Fruit fly (Drosophila melanogaster) whole organism, embryonic: ENCODE measurements around the gene CG5435.
A peak's percentile ranks its signal among the peaks of the same experiment; 100 is the strongest.

Experiments
- Blimp-1 ChIP-seq: fragments of 200-800 bp; sonication (Bioruptor generic); optimal IDR thresholded peaks from 3 replicates; lab custom pipeline; 2018; ENCODE audit warnings: missing biosample characterization, missing genetic modification characterization, mild to moderate bottlenecking, moderate library complexity, missing genetic modification reagents
- BtbVII ChIP-seq: fragments of 200-800 bp; sonication (Bioruptor generic); optimal IDR thresholded peaks from 3 replicates; lab custom pipeline; 2017; ENCODE audit warnings: missing biosample characterization, mild to moderate bottlenecking, missing genetic modification characterization
- CG10462 ChIP-seq: fragments of 200-800 bp; sonication (Bioruptor generic); optimal IDR thresholded peaks from 2 replicates; lab custom pipeline; 2016; ENCODE audit warnings: missing biosample characterization, missing genetic modification characterization
- CG13624 ChIP-seq: fragments of 200-800 bp; sonication (Bioruptor generic); optimal IDR thresholded peaks from 2 replicates; lab custom pipeline; 2016; ENCODE audit warnings: missing biosample characterization, missing genetic modification characterization
- CG15073 ChIP-seq: fragments of 200-800 bp; sonication (Bioruptor generic); optimal IDR thresholded peaks from 2 replicates; lab custom pipeline; 2016; ENCODE audit warnings: missing biosample characterization, missing genetic modification characterization
- CG1603 ChIP-seq: fragments of 200-800 bp; sonication (Bioruptor generic); optimal IDR thresholded peaks from 2 replicates; lab custom pipeline; 2019; ENCODE audit warnings: missing biosample characterization, mild to moderate bottlenecking, missing genetic modification characterization, moderate library complexity
- CG16779 ChIP-seq: fragments of 200-800 bp; sonication (Bioruptor generic); IDR thresholded peaks from 2 replicates; pipeline ENCODE4 v1.3.6; 2022; ENCODE audit warnings: missing biosample characterization, missing genetic modification characterization
- CG17359 ChIP-seq: fragments of 200-800 bp; sonication (Bioruptor generic); optimal IDR thresholded peaks from 3 replicates; lab custom pipeline; 2018; ENCODE audit warnings: missing biosample characterization, mild to moderate bottlenecking, missing genetic modification characterization, moderate library complexity
- CG17361 ChIP-seq: fragments of 200-800 bp; sonication (Bioruptor generic); IDR thresholded peaks from 3 replicates; pipeline ENCODE4 v1.3.6; 2022; ENCODE audit warnings: missing biosample characterization, missing genetic modification characterization
- CG2120 ChIP-seq: fragments of 200-800 bp; sonication (Bioruptor generic); optimal IDR thresholded peaks from 3 replicates; lab custom pipeline; 2016; ENCODE audit warnings: missing biosample characterization, missing genetic modification characterization
- CG32772 ChIP-seq: fragments of 200-800 bp; sonication (Bioruptor generic); IDR thresholded peaks from 2 replicates; pipeline ENCODE4 v1.3.6; 2022; ENCODE audit warnings: missing biosample characterization, missing genetic modification characterization
- CG4328 ChIP-seq: fragments of 200-800 bp; sonication (Bioruptor generic); optimal IDR thresholded peaks from 3 replicates; lab custom pipeline; 2017; ENCODE audit warnings: missing biosample characterization, missing genetic modification reagents, missing genetic modification characterization
- CG5180 ChIP-seq: fragments of 200-800 bp; sonication (Bioruptor generic); optimal IDR thresholded peaks from 3 replicates; lab custom pipeline; 2017; ENCODE audit warnings: missing biosample characterization, missing genetic modification characterization, mild to moderate bottlenecking, moderate library complexity, missing genetic modification reagents
- CG5245 ChIP-seq: fragments of 200-800 bp; sonication (Bioruptor generic); optimal IDR thresholded peaks from 3 replicates; lab custom pipeline; 2016; ENCODE audit warnings: missing biosample characterization, missing genetic modification characterization
- CG6689 ChIP-seq: fragments of 200-800 bp; sonication (Bioruptor generic); IDR thresholded peaks from 2 replicates; pipeline ENCODE4 v1.3.6; 2022; ENCODE audit warnings: missing biosample characterization, missing genetic modification characterization
- CG7745 ChIP-seq: fragments of 200-800 bp; sonication (Bioruptor generic); optimal IDR thresholded peaks from 2 replicates; lab custom pipeline; 2018; ENCODE audit warnings: missing biosample characterization, mild to moderate bottlenecking, missing genetic modification characterization, moderate library complexity
- Dip3 ChIP-seq: fragments of 200-800 bp; sonication (Bioruptor generic); optimal IDR thresholded peaks from 3 replicates; lab custom pipeline; 2016; ENCODE audit warnings: missing biosample characterization, missing genetic modification characterization
- Gug ChIP-seq: fragments of 200-800 bp; sonication (Bioruptor generic); IDR thresholded peaks from 4 replicates; pipeline ENCODE4 v1.3.6; 2022; ENCODE audit warnings: missing biosample characterization, missing genetic modification characterization
- H2.0 ChIP-seq: fragments of 200-800 bp; sonication (Bioruptor generic); IDR thresholded peaks from 2 replicates; pipeline ENCODE4 v1.3.6; 2022; ENCODE audit warnings: missing biosample characterization, missing genetic modification characterization
- Nf-YB ChIP-seq: fragments of 200-800 bp; sonication (Bioruptor generic); optimal IDR thresholded peaks from 3 replicates; lab custom pipeline; 2019; ENCODE audit warnings: missing biosample characterization, mild to moderate bottlenecking, missing genetic modification characterization, moderate library complexity
- Oaz ChIP-seq: fragments of 200-800 bp; sonication (Bioruptor generic); IDR thresholded peaks from 2 replicates; pipeline ENCODE4 v1.3.6; 2022; ENCODE audit warnings: missing biosample characterization, missing genetic modification characterization
- Opbp ChIP-seq: fragments of 200-800 bp; sonication (Bioruptor generic); IDR thresholded peaks from 3 replicates; pipeline ENCODE4 v1.3.6; 2022; ENCODE audit warnings: missing biosample characterization, missing genetic modification characterization; ENCODE audit not compliant: partially characterized antibody
- Side ChIP-seq: fragments of 200-800 bp; sonication (Bioruptor generic); optimal IDR thresholded peaks from 2 replicates; lab custom pipeline; 2016; ENCODE audit warnings: missing biosample characterization, missing genetic modification characterization
- Sox100B ChIP-seq: fragments of 200-800 bp; sonication (Bioruptor generic); optimal IDR thresholded peaks from 3 replicates; lab custom pipeline; 2018; ENCODE audit warnings: missing biosample characterization, mild to moderate bottlenecking, missing genetic modification characterization
- Ssrp ChIP-seq: fragments of 200-800 bp; sonication (Bioruptor generic); optimal IDR thresholded peaks from 2 replicates; lab custom pipeline; 2018; ENCODE audit warnings: missing biosample characterization, mild to moderate bottlenecking, missing genetic modification characterization, moderate library complexity
- Vsx1 ChIP-seq: fragments of 200-800 bp; sonication (Bioruptor generic); optimal IDR thresholded peaks from 2 replicates; lab custom pipeline; 2017; ENCODE audit warnings: missing biosample characterization, mild to moderate bottlenecking, missing genetic modification characterization, missing genetic modification reagents
- ab ChIP-seq: fragments of 200-800 bp; sonication (Bioruptor generic); optimal IDR thresholded peaks from 2 replicates; lab custom pipeline; 2016; ENCODE audit warnings: missing biosample characterization, missing genetic modification characterization
- ato ChIP-seq: fragments of 200-800 bp; sonication (Bioruptor generic); IDR thresholded peaks from 2 replicates; pipeline ENCODE4 v1.3.6; 2022; ENCODE audit warnings: missing biosample characterization, missing genetic modification characterization; ENCODE audit not compliant: partially characterized antibody
- br ChIP-seq: fragments of >200 bp; optimal IDR thresholded peaks from 2 replicates; lab custom pipeline; 2017
- cas ChIP-seq: fragments of 200-800 bp; sonication (Bioruptor generic); IDR thresholded peaks from 2 replicates; pipeline ENCODE4 v1.3.6; 2022; ENCODE audit warnings: missing biosample characterization, missing genetic modification characterization
- cg ChIP-seq: fragments of 200-800 bp; sonication (Bioruptor generic); optimal IDR thresholded peaks from 3 replicates; lab custom pipeline; 2019; ENCODE audit warnings: missing biosample characterization, mild to moderate bottlenecking, missing genetic modification characterization, moderate library complexity
- chif ChIP-seq, 2 experiments: fragments of 200-800 bp; sonication (Bioruptor generic); optimal IDR thresholded peaks; 3 replicates each; lab custom pipeline; 2016; ENCODE audit warnings: missing biosample characterization in 2 of 2, missing genetic modification characterization in 2 of 2
- corto ChIP-seq: fragments of 200-800 bp; sonication (Bioruptor generic); optimal IDR thresholded peaks from 2 replicates; lab custom pipeline; 2016; ENCODE audit warnings: missing biosample characterization, mild to moderate bottlenecking, missing genetic modification characterization, moderate library complexity
- crol ChIP-seq: fragments of 200-800 bp; sonication (Bioruptor generic); IDR thresholded peaks from 2 replicates; pipeline ENCODE4 v1.3.6; 2022; ENCODE audit warnings: missing biosample characterization, missing genetic modification characterization
- dmrt11E ChIP-seq: fragments of 200-800 bp; sonication (Bioruptor generic); optimal IDR thresholded peaks from 3 replicates; lab custom pipeline; 2018; ENCODE audit warnings: missing biosample characterization, mild to moderate bottlenecking, missing genetic modification characterization, moderate library complexity
- fd3F ChIP-seq: fragments of 200-800 bp; sonication (Bioruptor generic); optimal IDR thresholded peaks from 2 replicates; lab custom pipeline; 2018; ENCODE audit warnings: missing biosample characterization, mild to moderate bottlenecking, missing genetic modification characterization, moderate library complexity
- gsb ChIP-seq: fragments of 200-800 bp; sonication (Bioruptor generic); IDR thresholded peaks from 2 replicates; pipeline ENCODE4 v1.3.6; 2022; ENCODE audit warnings: missing biosample characterization, missing genetic modification characterization
- ind ChIP-seq: fragments of 200-800 bp; sonication (Bioruptor generic); optimal IDR thresholded peaks from 3 replicates; lab custom pipeline; 2016; ENCODE audit warnings: missing biosample characterization, missing genetic modification characterization
- insv ChIP-seq, 2 experiments: fragments of 200-800 bp; sonication (Bioruptor generic); optimal IDR thresholded peaks; 3 replicates each; lab custom pipeline; 2016 to 2018; ENCODE audit warnings: missing biosample characterization in 2 of 2, missing genetic modification characterization in 2 of 2
- kah ChIP-seq: fragments of 200-800 bp; sonication (Bioruptor generic); optimal IDR thresholded peaks from 2 replicates; lab custom pipeline; 2018; ENCODE audit warnings: missing biosample characterization, mild to moderate bottlenecking, missing genetic modification characterization
- luna ChIP-seq: fragments of 200-800 bp; sonication (Bioruptor generic); optimal IDR thresholded peaks from 2 replicates; lab custom pipeline; 2016; ENCODE audit warnings: missing biosample characterization, missing genetic modification characterization
- p53 ChIP-seq: fragments of 200-800 bp; sonication (Bioruptor generic); optimal IDR thresholded peaks from 2 replicates; lab custom pipeline; 2016; ENCODE audit warnings: missing biosample characterization, missing genetic modification characterization
- pan ChIP-seq, 4 experiments: fragments of >200 bp in 3 of 4; fragments of 200-800 bp in 1 of 4; sonication (Bioruptor generic) in 1 of 4; optimal IDR thresholded peaks in 3 of 4; IDR thresholded peaks in 1 of 4; 2 replicates each; pipeline versions ENCODE4 v1.3.6 to Lab custom; 2017 to 2022; ENCODE audit warnings: missing biosample characterization in 2 of 4, missing genetic modification characterization in 2 of 4, mixed read lengths in 1 of 4
- phol ChIP-seq: fragments of 200-800 bp; sonication (Bioruptor generic); optimal IDR thresholded peaks from 3 replicates; lab custom pipeline; 2018; ENCODE audit warnings: missing biosample characterization, mild to moderate bottlenecking, missing genetic modification characterization, moderate library complexity
- pros ChIP-seq: fragments of 200-800 bp; sonication (Bioruptor generic); optimal IDR thresholded peaks from 3 replicates; lab custom pipeline; 2019; ENCODE audit warnings: missing biosample characterization, mild to moderate bottlenecking, missing genetic modification characterization, moderate library complexity
- salm ChIP-seq: fragments of 200-800 bp; sonication (Bioruptor generic); optimal IDR thresholded peaks from 2 replicates; lab custom pipeline; 2018; ENCODE audit warnings: missing biosample characterization, mild to moderate bottlenecking, missing genetic modification characterization
- slou ChIP-seq: fragments of 200-800 bp; sonication (Bioruptor generic); optimal IDR thresholded peaks from 3 replicates; lab custom pipeline; 2016; ENCODE audit warnings: missing biosample characterization, missing genetic modification characterization
- tup ChIP-seq: fragments of 200-800 bp; sonication (Bioruptor generic); optimal IDR thresholded peaks from 2 replicates; lab custom pipeline; 2016; ENCODE audit warnings: missing biosample characterization, mild to moderate bottlenecking, missing genetic modification characterization, moderate library complexity
- usp ChIP-seq: fragments of >200 bp; optimal IDR thresholded peaks from 2 replicates; lab custom pipeline; 2017; ENCODE audit warnings: missing biosample characterization, missing genetic modification characterization
- wdn ChIP-seq: fragments of 200-800 bp; sonication (Bioruptor generic); IDR thresholded peaks from 2 replicates; pipeline ENCODE4 v1.3.6; 2022; ENCODE audit warnings: missing biosample characterization, missing genetic modification characterization

The CG5435 gene

dm6 chr2L:12427487-12428101 lies 3.1 kb downstream of the CG5435 start, which contains the start of the genes CG5446 and Trm1 (continued):
- TF ChIP-seq Vsx1 (GFP tag; lab: Kevin White, UChicago) (no peak), kah (GFP tag; lab: Kevin White, UChicago) (no peak), salm (tag; lab: Kevin White, UChicago) (no peak), ato (no peak), crol (no peak), luna (GFP tag; lab: Kevin White, UChicago) (no peak), tup (GFP tag; lab: Kevin White, UChicago) (peak; percentile 26), fd3F (GFP tag; lab: Kevin White, UChicago) (peak; percentile 45), pan (optimal IDR thresholded peaks at IDR 0.05; lab: Kevin White, UChicago) (no peak), pan (GFP tag; optimal IDR thresholded peaks at IDR 0.05 in 1 of 2, IDR thresholded peaks at IDR 0.05 in 1 of 2) (no peak), cas (GFP tag; lab: Robert Waterston, UW) (no peak), CG1603 (tag; lab: Kevin White, UChicago) (peak; percentile 21), Oaz (GFP tag; lab: Robert Waterston, UW) (no peak), usp (GFP tag; lab: Kevin White, UChicago) (no peak), pros (no peak), CG15073 (GFP tag; lab: Kevin White, UChicago) (no peak), p53 (GFP tag; lab: Kevin White, UChicago) (no peak), gsb (GFP tag; lab: Robert Waterston, UW) (no peak), ab (GFP tag; lab: Kevin White, UChicago) (no peak), CG32772 (GFP tag; lab: Robert Waterston, UW) (peak; percentile 46; the same call in 1 of the 2 replicates), CG17361 (GFP tag; lab: Robert Waterston, UW) (peak; percentile 91), CG5245 (GFP tag; lab: Kevin White, UChicago) (no peak), corto (no peak), Blimp-1 (GFP tag; lab: Kevin White, UChicago) (peak; percentile 73), chif (GFP tag; optimal IDR thresholded peaks at IDR 0.05; lab: Kevin White, UChicago) (no peak), Dip3 (no peak), Gug (no peak), Side (GFP tag; lab: Kevin White, UChicago) (no peak), CG10462 (peak; percentile 14), H2.0 (GFP tag; lab: Robert Waterston, UW) (no peak; the same call in 1 of the 2 replicates), insv (GFP tag; optimal IDR thresholded peaks at IDR 0.05; lab: Kevin White, UChicago) (peak in 1 of 2 experiments; percentile 19), Opbp (GFP tag; lab: Robert Waterston, UW) (peak; percentile 50; the same call in 1 of the 3 replicates), CG13624 (GFP tag; lab: Kevin White, UChicago) (peak; percentile 30), Ssrp (tag; lab: Kevin White, UChicago) (peak; percentile 69), slou (GFP tag; lab: Kevin White, UChicago) (no peak), CG17359 (peak; percentile 69), CG4328 (GFP tag; lab: Kevin White, UChicago) (peak; percentile 53), wdn (no peak), Nf-YB (peak; percentile 62), br (no peak), BtbVII (peak; percentile 73), cg (no peak), phol (tag; lab: Kevin White, UChicago) (peak; percentile 80), CG6689 (peak; percentile 73), CG16779 (GFP tag; lab: Robert Waterston, UW) (no peak), CG7745 (no peak), ind (peak; percentile 56), CG5180 (GFP tag; lab: Kevin White, UChicago) (peak; percentile 20), CG2120 (GFP tag; lab: Kevin White, UChicago) (peak; percentile 53), dmrt11E (tag; lab: Kevin White, UChicago) (peak; percentile 76), Sox100B (GFP tag; lab: Kevin White, UChicago) (peak; percentile 86)
